Worm (Caenorhabditis elegans): Measurements from ENCODE around the gene coa-3.

The coa-3 gene

ce11 chrII:4565205-4565604, 37.2 kb downstream of the coa-3 start:
- TF ChIP-seq daf-12 (tag; optimal IDR thresholded peaks at IDR 0.05) (no peak), Y5F2A.4 (GFP tag; optimal IDR thresholded peaks at IDR 0.05) (no peak), lim-7 (GFP tag; IDR thresholded peaks at IDR 0.05) (peak; percentile 75), D1046.2 (GFP tag; IDR thresholded peaks at IDR 0.05) (peak; percentile 47; the same call in 1 of the 2 replicates), F26F4.8 (GFP tag; conservative IDR thresholded peaks at IDR 0.05) (peak; percentile 65), dmd-6 (GFP tag; IDR thresholded peaks at IDR 0.05) (no peak), T20F7.1 (GFP tag; optimal IDR thresholded peaks at IDR 0.05) (no peak), dmd-8 (GFP tag; IDR thresholded peaks at IDR 0.05) (peak; percentile 80), pha-4 (GFP tag; IDR thresholded peaks at IDR 0.05) (peak; percentile 57; the same call in 1 of the 2 replicates), pha-4 (tag; optimal IDR thresholded peaks at IDR 0.05) (no peak), madf-9 (GFP tag; conservative IDR thresholded peaks at IDR 0.05) (no peak), vab-7 (GFP tag; IDR thresholded peaks at IDR 0.05) (peak; percentile 45; the same call in 1 of the 2 replicates), F37D6.2 (tag; optimal IDR thresholded peaks at IDR 0.05) (no peak), hif-1 (tag; optimal IDR thresholded peaks at IDR 0.05) (no peak), snpc-4 (tag; optimal IDR thresholded peaks at IDR 0.05) (no peak), snpc-1.2 (GFP tag; IDR thresholded peaks at IDR 0.05) (0 out of 2 replicates have a peak, but pooled peaks have one; percentile 9), jun-1 (tag; optimal IDR thresholded peaks at IDR 0.05) (no peak), tra-1 (GFP tag; IDR thresholded peaks at IDR 0.05) (peak; percentile 37; the same call in 1 of the 2 replicates), nhr-28 (tag; optimal IDR thresholded peaks at IDR 0.05) (no peak), mes-2 (tag; optimal IDR thresholded peaks at IDR 0.05; ENCODE audit: poor library complexity, severe bottlenecking) (peak; percentile 6), hlh-11 (tag; optimal IDR thresholded peaks at IDR 0.05) (peak; percentile 9), nhr-111 (GFP tag; optimal IDR thresholded peaks at IDR 0.05) (peak; percentile 56), daf-16 (GFP tag; optimal IDR thresholded peaks at IDR 0.05) (peak in 1 of 2 experiments; percentile 13), daf-16 (tag; optimal IDR thresholded peaks at IDR 0.05) (peak; percentile 15), dve-1 (tag; optimal IDR thresholded peaks at IDR 0.05; ENCODE audit: insufficient read depth) (peak; percentile 19), ceh-82 (tag; optimal IDR thresholded peaks at IDR 0.05) (no peak), daf-8 (GFP tag; IDR thresholded peaks at IDR 0.05) (no peak), lin-38 (GFP tag; IDR thresholded peaks at IDR 0.05) (no peak; the same call in 1 of the 2 replicates), egl-43 (GFP tag; IDR thresholded peaks at IDR 0.05) (peak; percentile 58; the same call in 1 of the 2 replicates), attf-4 (tag; optimal IDR thresholded peaks at IDR 0.05) (no peak), arid-1 (GFP tag; conservative IDR thresholded peaks at IDR 0.05) (0 out of 2 replicates have a peak, but pooled peaks have one; percentile 12), php-3 (GFP tag; IDR thresholded peaks at IDR 0.05) (0 out of 2 replicates have a peak, but pooled peaks have one; percentile 9), ceh-44 (GFP tag; IDR thresholded peaks at IDR 0.05) (peak; percentile 38; the same call in 1 of the 2 replicates), ZK337.2 (GFP tag; IDR thresholded peaks at IDR 0.05) (no peak), daf-19 (GFP tag; conservative IDR thresholded peaks at IDR 0.05) (0 out of 2 replicates have a peak, but pooled peaks have one; percentile 39), hmg-1.1 (GFP tag; IDR thresholded peaks at IDR 0.05) (0 out of 2 replicates have a peak, but pooled peaks have one; percentile 12)

- TF ChIP-seq madf-5 (GFP tag; IDR thresholded peaks at IDR 0.05) (no peak), nhr-28 (tag; optimal IDR thresholded peaks at IDR 0.05) (peak; percentile 16), hlh-11 (tag; optimal IDR thresholded peaks at IDR 0.05) (no peak), vab-7 (GFP tag; IDR thresholded peaks at IDR 0.05) (no peak), ces-1 (GFP tag; optimal IDR thresholded peaks at IDR 0.05) (no peak)
Observed at ce11 chrII:4562503-4563000, 39.9 kb downstream of the coa-3 start, which contains the start of gene dao-2. Gene dao-2 (plus strand): TSS chrII:4562950.

Measured in whole organism, L4 larva.